Worm (Caenorhabditis elegans): ENCODE results near the gene F40A3.4.

DNA sequence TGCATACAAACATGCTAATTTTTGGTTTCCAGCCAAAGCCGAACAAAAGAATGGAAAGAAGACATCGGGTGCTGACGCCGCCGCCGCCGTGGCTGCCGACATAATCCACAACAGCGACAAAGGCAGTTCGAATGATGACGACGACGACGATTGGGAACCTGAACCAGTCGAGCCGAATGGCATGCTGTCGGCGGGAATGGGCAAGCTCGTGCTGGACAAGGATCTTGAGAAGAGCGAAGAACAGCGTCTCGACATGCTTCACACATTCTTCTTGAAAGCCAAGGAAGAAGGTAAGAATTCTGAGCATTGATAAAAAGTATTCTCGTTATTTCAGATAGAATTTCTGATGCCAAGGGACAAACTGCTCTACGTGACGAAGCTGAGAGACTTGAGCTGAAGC is 18.9 kb upstream of the F40A3.4 start:
- TF ChIP-seq unc-62 (GFP tag; optimal IDR thresholded peaks at IDR 0.05) (no peak), M03D4.4 (tag; optimal IDR thresholded peaks at IDR 0.05) (no peak), lsy-2 (tag; optimal IDR thresholded peaks at IDR 0.05) (no peak), unc-120 (tag; optimal IDR thresholded peaks at IDR 0.05; ENCODE audit: poor library complexity, severe bottlenecking) (no peak), mls-2 (tag; optimal IDR thresholded peaks at IDR 0.05) (no peak), pha-4 (tag; optimal IDR thresholded peaks at IDR 0.05) (no peak), unc-39 (tag; optimal IDR thresholded peaks at IDR 0.05) (no peak), snpc-4 (tag; optimal IDR thresholded peaks at IDR 0.05) (no peak), nhr-237 (tag; optimal IDR thresholded peaks at IDR 0.05) (no peak), zip-8 (tag; optimal IDR thresholded peaks at IDR 0.05) (no peak), lin-13 (tag; optimal IDR thresholded peaks at IDR 0.05) (no peak)
